Worm (Caenorhabditis elegans) whole organism, L1 larva: ENCODE results near the gene air-1.
A peak's percentile ranks its signal among the peaks of the same experiment; 100 is the strongest.

Source experiments
- C16A3.4 ChIP-seq: fragments of 150-350 bp; optimal IDR thresholded peaks from 2 replicates; lab custom pipeline; 2014; ENCODE audit warnings: missing biosample characterization, missing genetic modification characterization
- aha-1 ChIP-seq: fragments of 150-350 bp; optimal IDR thresholded peaks from 2 replicates; lab custom pipeline; 2014; ENCODE audit warnings: missing biosample characterization, missing genetic modification characterization
- aly-2 ChIP-seq: fragments of 150-350 bp; optimal IDR thresholded peaks from 2 replicates; lab custom pipeline; 2014; ENCODE audit warnings: missing biosample characterization, missing genetic modification characterization
- blmp-1 ChIP-seq: fragments of 150-350 bp; optimal IDR thresholded peaks from 2 replicates; lab custom pipeline; 2014; ENCODE audit warnings: missing biosample characterization, missing genetic modification characterization
- ceh-88 ChIP-seq: fragments of 200-800 bp; sonication (Bioruptor generic); IDR thresholded peaks from 2 replicates; pipeline ENCODE4 v1.3.6; 2022; ENCODE audit warnings: missing genetic modification characterization, missing compliant biosample characterization
- dpl-1 ChIP-seq, 3 experiments: fragments of 150-350 bp in 2 of 3; sonication (generic microtip) in 1 of 3; optimal IDR thresholded peaks; 2 replicates each; lab custom pipeline; 2014 to 2017; ENCODE audit warnings: missing biosample characterization in 3 of 3, missing genetic modification characterization in 3 of 3, missing genetic modification reagents in 3 of 3
- dsc-1 ChIP-seq: sonication (generic microtip); optimal IDR thresholded peaks from 2 replicates; lab custom pipeline; 2016; ENCODE audit warnings: mild to moderate bottlenecking, missing genetic modification characterization, missing compliant biosample characterization
- efl-1 ChIP-seq, 4 experiments: fragments of 150-350 bp; optimal IDR thresholded peaks in 3 of 4; peaks in 1 of 4; 1 replicate in 1 of 4; 2 replicates in 3 of 4; lab custom pipeline; 2014; ENCODE audit warnings: missing biosample characterization in 2 of 4, missing genetic modification characterization in 2 of 4, missing genetic modification reagents in 2 of 4
- elt-3 ChIP-seq, 6 experiments: fragments of 150-350 bp in 1 of 6; sonication (generic microtip); optimal IDR thresholded peaks; 2 replicates each; lab custom pipeline; 2017 to 2018; ENCODE audit warnings: missing biosample characterization in 6 of 6, missing genetic modification characterization in 6 of 6, inconsistent platforms in 1 of 6
- fkh-4 ChIP-seq: sonication (generic microtip); optimal IDR thresholded peaks from 2 replicates; lab custom pipeline; 2016; ENCODE audit warnings: missing compliant biosample characterization, missing genetic modification characterization, borderline replicate concordance
- fos-1 ChIP-seq: fragments of 150-350 bp; optimal IDR thresholded peaks from 2 replicates; lab custom pipeline; 2014; ENCODE audit warnings: missing biosample characterization, missing genetic modification characterization
- grh-1 ChIP-seq: fragments of 200-800 bp; sonication (Bioruptor generic); IDR thresholded peaks from 2 replicates; pipeline ENCODE4 v1.3.6; 2022; ENCODE audit warnings: missing genetic modification reagents, missing genetic modification characterization, missing compliant biosample characterization
- hlh-4 ChIP-seq: sonication (generic microtip); optimal IDR thresholded peaks from 2 replicates; lab custom pipeline; 2016; ENCODE audit warnings: mild to moderate bottlenecking, missing genetic modification characterization, missing compliant biosample characterization
- jun-1 ChIP-seq: fragments of 150-350 bp; optimal IDR thresholded peaks from 2 replicates; lab custom pipeline; 2014; ENCODE audit warnings: missing biosample characterization, missing genetic modification reagents, missing genetic modification characterization
- lin-35 ChIP-seq, 2 experiments: fragments of 150-350 bp; optimal IDR thresholded peaks; 2 replicates each; lab custom pipeline; 2014; ENCODE audit warnings: missing biosample characterization in 2 of 2, missing genetic modification characterization in 2 of 2, missing genetic modification reagents in 2 of 2
- lir-3 ChIP-seq: sonication (generic microtip); optimal IDR thresholded peaks from 2 replicates; lab custom pipeline; 2016; ENCODE audit warnings: mild to moderate bottlenecking, missing genetic modification characterization, moderate library complexity, missing compliant biosample characterization; ENCODE audit not compliant: poor library complexity
- lsy-2 ChIP-seq, 2 experiments: fragments of 150-350 bp; optimal IDR thresholded peaks; 2 replicates each; lab custom pipeline; 2014; ENCODE audit warnings: missing biosample characterization in 2 of 2, missing genetic modification characterization in 2 of 2
- mef-2 ChIP-seq: fragments of 150-350 bp; optimal IDR thresholded peaks from 2 replicates; lab custom pipeline; 2014; ENCODE audit warnings: missing biosample characterization, missing genetic modification characterization
- nhr-11 ChIP-seq: fragments of 150-350 bp; optimal IDR thresholded peaks from 2 replicates; lab custom pipeline; 2014; ENCODE audit warnings: missing biosample characterization, missing genetic modification characterization
- nhr-20 ChIP-seq: sonication (generic microtip); optimal IDR thresholded peaks from 2 replicates; lab custom pipeline; 2016; ENCODE audit warnings: mild to moderate bottlenecking, missing genetic modification characterization, missing compliant biosample characterization
- nhr-28 ChIP-seq: fragments of 150-350 bp; optimal IDR thresholded peaks from 2 replicates; lab custom pipeline; 2014; ENCODE audit warnings: missing biosample characterization, missing genetic modification characterization
- nhr-47 ChIP-seq: sonication (generic microtip); optimal IDR thresholded peaks from 2 replicates; lab custom pipeline; 2016; ENCODE audit warnings: mild to moderate bottlenecking, missing genetic modification characterization, moderate library complexity, missing compliant biosample characterization
- nhr-71 ChIP-seq: sonication (generic microtip); optimal IDR thresholded peaks from 2 replicates; lab custom pipeline; 2016; ENCODE audit warnings: mild to moderate bottlenecking, missing genetic modification characterization, moderate library complexity, missing compliant biosample characterization
- nhr-76 ChIP-seq: sonication (generic microtip); optimal IDR thresholded peaks from 2 replicates; lab custom pipeline; 2017; ENCODE audit warnings: missing biosample characterization, missing genetic modification characterization
- nhr-85 ChIP-seq: sonication (generic microtip); peaks from one replicate; lab custom pipeline; 2016; ENCODE audit warnings: missing genetic modification characterization, inconsistent platforms, missing compliant biosample characterization
- pag-3 ChIP-seq: sonication (generic microtip); optimal IDR thresholded peaks from 2 replicates; lab custom pipeline; 2017; ENCODE audit warnings: missing genetic modification characterization, mild to moderate bottlenecking, missing compliant biosample characterization, antibody characterized with exemption, borderline replicate concordance; ENCODE audit not compliant: insufficient read depth
- rnt-1 ChIP-seq: sonication (generic microtip); optimal IDR thresholded peaks from 2 replicates; lab custom pipeline; 2016; ENCODE audit warnings: mild to moderate bottlenecking, missing genetic modification characterization, moderate library complexity, missing compliant biosample characterization
- snpc-4 ChIP-seq: fragments of 150-350 bp; optimal IDR thresholded peaks from 2 replicates; lab custom pipeline; 2014; ENCODE audit warnings: missing biosample characterization, missing genetic modification characterization
- snu-23 ChIP-seq: sonication (generic microtip); optimal IDR thresholded peaks from 2 replicates; lab custom pipeline; 2016; ENCODE audit warnings: missing genetic modification characterization, missing compliant biosample characterization
- sup-37 ChIP-seq: fragments of 200-800 bp; sonication (Bioruptor generic); optimal IDR thresholded peaks from 2 replicates; lab custom pipeline; 2018; ENCODE audit warnings: mild to moderate bottlenecking, missing genetic modification characterization, missing compliant biosample characterization
- swsn-7 ChIP-seq: sonication (generic microtip); optimal IDR thresholded peaks from 2 replicates; lab custom pipeline; 2016; ENCODE audit warnings: missing genetic modification characterization, missing compliant biosample characterization
- tlp-1 ChIP-seq: fragments of 150-350 bp; optimal IDR thresholded peaks from 2 replicates; lab custom pipeline; 2014; ENCODE audit warnings: missing biosample characterization, missing genetic modification characterization
- unc-30 ChIP-seq: sonication (generic microtip); optimal IDR thresholded peaks from 2 replicates; lab custom pipeline; 2017; ENCODE audit warnings: missing biosample characterization, missing genetic modification characterization
- unc-62 ChIP-seq: fragments of 150-350 bp; optimal IDR thresholded peaks from 2 replicates; lab custom pipeline; 2014; ENCODE audit warnings: missing biosample characterization, missing genetic modification reagents, missing genetic modification characterization
- vab-15 ChIP-seq: sonication (generic microtip); optimal IDR thresholded peaks from 2 replicates; lab custom pipeline; 2017; ENCODE audit warnings: missing genotype, mild to moderate bottlenecking, missing genetic modification characterization, missing compliant biosample characterization
- ztf-11 ChIP-seq, 2 experiments: sonication (generic microtip); optimal IDR thresholded peaks; 2 replicates each; lab custom pipeline; 2016 to 2017; ENCODE audit warnings: missing genetic modification characterization in 2 of 2, missing biosample characterization in 1 of 2, missing compliant biosample characterization in 1 of 2

Gene air-1

DNA sequence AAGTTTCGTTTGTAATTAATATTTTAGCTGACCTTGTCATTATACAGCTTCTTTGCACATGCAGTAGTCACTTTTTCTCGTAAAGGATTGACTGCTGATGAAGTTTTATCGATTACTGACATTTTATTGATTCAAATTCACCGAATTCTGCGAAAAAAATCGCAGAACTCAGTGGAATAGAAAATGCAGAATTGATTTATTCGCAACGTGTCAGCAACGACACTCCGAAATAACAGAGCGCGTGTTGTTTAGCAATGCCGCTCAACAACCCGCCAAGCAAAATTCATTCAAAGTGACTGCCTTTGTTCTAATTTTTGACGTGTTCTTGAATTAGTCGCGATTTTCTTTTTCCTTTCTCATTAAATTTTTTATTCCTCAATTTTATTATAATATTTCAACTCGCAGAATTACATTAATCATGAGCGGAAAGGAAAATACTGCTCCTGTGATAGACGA is at the start of gene air-1, which contains the start of gene cogc-6:
Gene air-1, plus strand, starts transcription at position 406 of the 456 bp plus-strand sequence.
Gene cogc-6, minus strand, starts transcription at position 234 of the 456 bp plus-strand sequence.
- TF ChIP-seq blmp-1 (tag; lab: Kevin White, UChicago), result peak; percentile 13
- TF ChIP-seq unc-30 (tag; lab: Kevin White, UChicago), result no peak
- TF ChIP-seq sup-37 (GFP tag; lab: Kevin White, UChicago), result no peak
- no peak for TF ChIP-seq ztf-11 (tag; optimal IDR thresholded peaks at IDR 0.05; lab: Kevin White, UChicago)
- no peak for TF ChIP-seq pag-3 (tag; lab: Kevin White, UChicago)
- no peak for TF ChIP-seq ceh-88
- no peak for TF ChIP-seq aha-1 (tag; lab: Kevin White, UChicago)
- TF ChIP-seq hlh-4 (tag; lab: Kevin White, UChicago), result no peak
- TF ChIP-seq nhr-71 (tag; lab: Kevin White, UChicago), result peak; percentile 31
- no peak for TF ChIP-seq nhr-76 (tag; lab: Kevin White, UChicago)
- TF ChIP-seq nhr-20 (tag; lab: Kevin White, UChicago), result no peak
- no peak for TF ChIP-seq tlp-1
- TF ChIP-seq vab-15, result no peak
- no peak for TF ChIP-seq mef-2 (tag; lab: Kevin White, UChicago)
- peak; percentile 57 to 87 for TF ChIP-seq lin-35 (GFP tag; optimal IDR thresholded peaks at IDR 0.05; lab: Kevin White, UChicago)
- TF ChIP-seq swsn-7 (tag; lab: Kevin White, UChicago), result peak; percentile 15
- TF ChIP-seq nhr-47 (tag; lab: Kevin White, UChicago), result peak; percentile 42
- no peak for TF ChIP-seq unc-62 (GFP tag; lab: Kevin White, UChicago)
- TF ChIP-seq lir-3 (tag; lab: Kevin White, UChicago), result no peak
- TF ChIP-seq snu-23 (GFP tag; lab: Kevin White, UChicago), result peak; percentile 35
- peak; percentile 18 for TF ChIP-seq rnt-1 (tag; lab: Kevin White, UChicago)
- TF ChIP-seq elt-3 (tag; optimal IDR thresholded peaks at IDR 0.05; lab: Kevin White, UChicago), result no peak
- TF ChIP-seq nhr-28 (tag; lab: Kevin White, UChicago), result no peak
- TF ChIP-seq lsy-2 (tag; optimal IDR thresholded peaks at IDR 0.05; lab: Kevin White, UChicago), result peak in 1 of 2 experiments; percentile 52
- TF ChIP-seq jun-1 (tag; lab: Kevin White, UChicago), result no peak
- TF ChIP-seq fkh-4, result no peak
- peak; percentile 41 for TF ChIP-seq snpc-4 (tag; lab: Kevin White, UChicago)
- TF ChIP-seq dpl-1 (GFP tag; optimal IDR thresholded peaks at IDR 0.05; lab: Kevin White, UChicago), result peak; percentile 52 to 83 (median 77)
- no peak for TF ChIP-seq aly-2 (tag; lab: Kevin White, UChicago)
- TF ChIP-seq dsc-1 (tag; lab: Kevin White, UChicago), result no peak
- peak; percentile 6 for TF ChIP-seq C16A3.4
- peak; percentile 37 to 71 for TF ChIP-seq efl-1 (optimal IDR thresholded peaks at IDR 0.05; lab: Kevin White, UChicago)
- TF ChIP-seq efl-1 (GFP tag; optimal IDR thresholded peaks at IDR 0.05 in 1 of 2; lab: Kevin White, UChicago), result peak; percentile 83 to 97

DNA sequence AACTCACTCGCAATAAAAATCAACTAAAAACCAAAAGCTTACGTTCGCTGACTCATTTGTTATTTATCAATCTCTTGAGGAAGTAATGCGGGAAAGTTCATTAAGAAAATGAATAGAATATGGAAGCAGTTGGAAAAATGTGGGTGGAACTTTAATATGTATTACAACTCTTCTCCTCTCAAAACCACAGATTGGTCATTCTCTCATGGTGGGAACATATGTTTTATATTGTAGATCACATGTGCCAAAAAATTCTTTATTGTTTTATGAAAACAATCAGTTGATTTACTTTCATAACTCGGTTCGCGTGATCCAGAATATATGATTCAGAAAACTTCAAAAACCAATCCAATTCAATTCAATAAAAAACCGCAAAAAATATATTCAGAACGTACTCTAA is 49.6 kb upstream of the air-1 start:
- TF ChIP-seq nhr-28 (tag; lab: Kevin White, UChicago), result no peak
- TF ChIP-seq dsc-1 (tag; lab: Kevin White, UChicago), result peak; percentile 91
- peak; percentile 69 for TF ChIP-seq fkh-4

DNA sequence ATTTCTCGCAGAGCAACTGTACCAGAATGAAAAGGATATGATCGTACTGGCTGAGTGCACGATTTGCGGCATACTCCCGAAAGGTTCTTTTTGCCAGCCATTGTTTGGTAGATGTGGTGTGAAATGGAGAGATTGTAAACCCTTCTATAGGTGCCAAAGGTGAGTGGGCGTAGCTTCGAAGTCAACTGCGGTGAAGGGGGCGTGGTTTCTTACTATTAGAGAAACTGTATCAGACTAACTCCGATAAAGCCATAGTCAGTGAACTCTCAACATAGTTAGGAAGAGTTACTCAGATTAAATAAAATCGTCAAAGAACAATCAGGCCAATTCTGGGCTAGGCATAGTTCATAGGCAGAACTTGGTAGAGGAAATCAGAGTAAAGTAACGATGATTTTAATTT is 43.9 kb upstream of the air-1 start, which contains the start of gene F20D6.9:
Gene F20D6.9, minus strand, starts transcription at position 101 of the 400 bp plus-strand sequence.
- no peak for TF ChIP-seq nhr-71 (tag; lab: Kevin White, UChicago)
- no peak for TF ChIP-seq grh-1 (GFP tag; lab: Robert Waterston, UW)
- TF ChIP-seq lin-35 (GFP tag; optimal IDR thresholded peaks at IDR 0.05; lab: Kevin White, UChicago), result no peak
- TF ChIP-seq nhr-11, result no peak
- no peak for TF ChIP-seq dsc-1 (tag; lab: Kevin White, UChicago)
- no peak for TF ChIP-seq nhr-85 (tag; lab: Kevin White, UChicago)
- TF ChIP-seq unc-30 (tag; lab: Kevin White, UChicago), result no peak
- no peak for TF ChIP-seq fkh-4
- TF ChIP-seq elt-3 (tag; optimal IDR thresholded peaks at IDR 0.05; lab: Kevin White, UChicago), result no peak
- TF ChIP-seq fos-1, result no peak
- no peak for TF ChIP-seq hlh-4 (tag; lab: Kevin White, UChicago)
- TF ChIP-seq vab-15, result no peak
